Fruit fly (Drosophila melanogaster) whole organism, embryonic: Measurements from ENCODE around the gene Sbp2.

ENCODE experiments used
- Ada2b ChIP-seq: fragments of 200-800 bp; sonication (Bioruptor generic); IDR thresholded peaks from 2 replicates; pipeline ENCODE4 v1.3.6; 2022; ENCODE audit warnings: missing biosample characterization, missing genetic modification characterization
- Adf1 ChIP-seq: fragments of 200-800 bp; sonication (Bioruptor generic); IDR thresholded peaks from 2 replicates; pipeline ENCODE4 v1.3.6; 2022; ENCODE audit warnings: missing biosample characterization, missing genetic modification characterization
- C15 ChIP-seq: fragments of 200-800 bp; sonication (Bioruptor generic); IDR thresholded peaks from 3 replicates; pipeline ENCODE4 v1.3.6; 2022; ENCODE audit warnings: missing biosample characterization, missing genetic modification characterization
- CG10147 ChIP-seq: fragments of 200-800 bp; sonication (Bioruptor generic); optimal IDR thresholded peaks from 2 replicates; lab custom pipeline; 2019; ENCODE audit warnings: missing biosample characterization, mild to moderate bottlenecking, missing genetic modification characterization, moderate library complexity
- CG10209 ChIP-seq: fragments of 200-800 bp; sonication (Bioruptor generic); optimal IDR thresholded peaks from 3 replicates; lab custom pipeline; 2017; ENCODE audit warnings: missing biosample characterization, mild to moderate bottlenecking, missing genetic modification characterization, missing genetic modification reagents
- CG10267 ChIP-seq: fragments of 200-800 bp; sonication (Bioruptor generic); optimal IDR thresholded peaks from 2 replicates; lab custom pipeline; 2018; ENCODE audit warnings: missing biosample characterization, mild to moderate bottlenecking, missing genetic modification characterization, moderate library complexity
- CG12299 ChIP-seq: fragments of 200-800 bp; sonication (Bioruptor generic); optimal IDR thresholded peaks from 2 replicates; lab custom pipeline; 2018; ENCODE audit warnings: missing biosample characterization, mild to moderate bottlenecking, missing genetic modification characterization
- CG13775 ChIP-seq: fragments of 200-800 bp; sonication (Bioruptor generic); optimal IDR thresholded peaks from 3 replicates; lab custom pipeline; 2017; ENCODE audit warnings: missing biosample characterization, mild to moderate bottlenecking, missing genetic modification characterization
- CG14050 ChIP-seq: fragments of 200-800 bp; sonication (Bioruptor generic); IDR thresholded peaks from 3 replicates; pipeline ENCODE4 v1.3.6; 2022; ENCODE audit warnings: missing biosample characterization, missing genetic modification characterization
- CG14441 ChIP-seq: fragments of 200-800 bp; sonication (Bioruptor generic); IDR thresholded peaks from 2 replicates; pipeline ENCODE4 v1.3.6; 2022; ENCODE audit warnings: missing biosample characterization, missing genetic modification characterization
- CG15011 ChIP-seq: fragments of 200-800 bp; sonication (Bioruptor generic); optimal IDR thresholded peaks from 3 replicates; lab custom pipeline; 2018; ENCODE audit warnings: missing biosample characterization, mild to moderate bottlenecking, missing genetic modification characterization
- CG1647 ChIP-seq: fragments of 200-800 bp; sonication (Bioruptor generic); optimal IDR thresholded peaks from 3 replicates; lab custom pipeline; 2016; ENCODE audit warnings: missing biosample characterization, missing genetic modification characterization
- CG16813 ChIP-seq: fragments of 200-800 bp; sonication (Bioruptor generic); IDR thresholded peaks from 3 replicates; pipeline ENCODE4 v1.3.6; 2022; ENCODE audit warnings: missing biosample characterization, missing genetic modification characterization; ENCODE audit not compliant: partially characterized antibody
- CG17912 ChIP-seq: fragments of 200-800 bp; sonication (Bioruptor generic); optimal IDR thresholded peaks from 2 replicates; lab custom pipeline; 2018; ENCODE audit warnings: missing biosample characterization, mild to moderate bottlenecking, missing genetic modification characterization
- CG1792 ChIP-seq: fragments of 200-800 bp; sonication (Bioruptor generic); optimal IDR thresholded peaks from 2 replicates; lab custom pipeline; 2016; ENCODE audit warnings: missing biosample characterization, missing genetic modification characterization
- CG30431 ChIP-seq: fragments of 200-800 bp; sonication (Bioruptor generic); optimal IDR thresholded peaks from 2 replicates; lab custom pipeline; 2017; ENCODE audit warnings: missing biosample characterization, missing genetic modification characterization
- CG42726 ChIP-seq: fragments of 200-800 bp; sonication (Bioruptor generic); IDR thresholded peaks from 2 replicates; pipeline ENCODE4 v1.3.6; 2022; ENCODE audit warnings: missing biosample characterization, missing genetic modification characterization; ENCODE audit not compliant: partially characterized antibody
- CG4820 ChIP-seq: fragments of 200-800 bp; sonication (Bioruptor generic); optimal IDR thresholded peaks from 3 replicates; lab custom pipeline; 2016; ENCODE audit warnings: missing biosample characterization, missing genetic modification characterization
- CG5245 ChIP-seq: fragments of 200-800 bp; sonication (Bioruptor generic); optimal IDR thresholded peaks from 3 replicates; lab custom pipeline; 2016; ENCODE audit warnings: missing biosample characterization, missing genetic modification characterization
- CG6272 ChIP-seq: fragments of 200-800 bp; sonication (Bioruptor generic); IDR thresholded peaks from 2 replicates; pipeline ENCODE4 v1.3.6; 2022; ENCODE audit warnings: missing biosample characterization, missing genetic modification characterization
- CG6791 ChIP-seq: fragments of 200-800 bp; sonication (Bioruptor generic); IDR thresholded peaks from 3 replicates; pipeline ENCODE4 v1.3.6; 2022; ENCODE audit warnings: missing biosample characterization, missing genetic modification characterization; ENCODE audit not compliant: partially characterized antibody
- CG7839 ChIP-seq: fragments of 200-800 bp; sonication (Bioruptor generic); optimal IDR thresholded peaks from 3 replicates; lab custom pipeline; 2018; ENCODE audit warnings: missing biosample characterization, mild to moderate bottlenecking, missing genetic modification characterization, moderate library complexity
- CG8089 ChIP-seq: fragments of 200-800 bp; sonication (Bioruptor generic); optimal IDR thresholded peaks from 3 replicates; lab custom pipeline; 2016; ENCODE audit warnings: missing biosample characterization, missing genetic modification characterization
- CHES-1-like ChIP-seq: fragments of 200-800 bp; sonication (Bioruptor generic); optimal IDR thresholded peaks from 2 replicates; lab custom pipeline; 2016; ENCODE audit warnings: missing biosample characterization, missing genetic modification characterization
- CoRest ChIP-seq: fragments of 200-800 bp; sonication (Bioruptor generic); optimal IDR thresholded peaks from 3 replicates; lab custom pipeline; 2018; ENCODE audit warnings: missing biosample characterization, mild to moderate bottlenecking, missing genetic modification characterization, moderate library complexity
- Doc2 ChIP-seq: fragments of 200-800 bp; sonication (Bioruptor generic); IDR thresholded peaks from 2 replicates; pipeline ENCODE4 v1.3.6; 2022; ENCODE audit warnings: missing biosample characterization, missing genetic modification characterization
- Dp ChIP-seq: fragments of 200-800 bp; sonication (Bioruptor generic); optimal IDR thresholded peaks from 2 replicates; lab custom pipeline; 2018; ENCODE audit warnings: missing biosample characterization, mild to moderate bottlenecking, missing genetic modification characterization, moderate library complexity
- Dref ChIP-seq: fragments of 200-800 bp; sonication (Bioruptor generic); IDR thresholded peaks from 2 replicates; pipeline ENCODE4 v1.3.6; 2022; ENCODE audit warnings: missing biosample characterization, missing genetic modification characterization
- Fer3 ChIP-seq: fragments of 200-800 bp; sonication (Bioruptor generic); optimal IDR thresholded peaks from 2 replicates; lab custom pipeline; 2018; ENCODE audit warnings: missing biosample characterization, mild to moderate bottlenecking, missing genetic modification characterization, moderate library complexity
- Gsc ChIP-seq: fragments of 200-800 bp; sonication (Bioruptor generic); IDR thresholded peaks from 2 replicates; pipeline ENCODE4 v1.3.6; 2022; ENCODE audit warnings: missing biosample characterization, missing genetic modification characterization
- HHEX ChIP-seq: fragments of 200-800 bp; sonication (Bioruptor generic); optimal IDR thresholded peaks from 3 replicates; lab custom pipeline; 2017; ENCODE audit warnings: missing biosample characterization, mild to moderate bottlenecking, missing genetic modification characterization, missing genetic modification reagents
- Hr78 ChIP-seq, 2 experiments: fragments of 200-800 bp in 1 of 2; fragments of >200 bp in 1 of 2; sonication (Bioruptor generic) in 1 of 2; optimal IDR thresholded peaks; 2 replicates each; lab custom pipeline; 2017 to 2019; ENCODE audit warnings: missing biosample characterization in 2 of 2, missing genetic modification characterization in 2 of 2, mild to moderate bottlenecking in 1 of 2, moderate library complexity in 1 of 2
- Hsf ChIP-seq: fragments of 200-800 bp; sonication (Bioruptor generic); optimal IDR thresholded peaks from 3 replicates; lab custom pipeline; 2016; ENCODE audit warnings: missing biosample characterization, missing genetic modification characterization
- MTF-1 ChIP-seq: fragments of 200-800 bp; sonication (Bioruptor generic); optimal IDR thresholded peaks from 2 replicates; lab custom pipeline; 2018; ENCODE audit warnings: missing biosample characterization, mild to moderate bottlenecking, missing genetic modification characterization, borderline replicate concordance
- Myb ChIP-seq: fragments of 200-800 bp; sonication (Bioruptor generic); optimal IDR thresholded peaks from 2 replicates; lab custom pipeline; 2016; ENCODE audit warnings: missing biosample characterization, missing genetic modification characterization
- NC2α ChIP-seq: fragments of 200-800 bp; sonication (Bioruptor generic); optimal IDR thresholded peaks from 2 replicates; lab custom pipeline; 2016; ENCODE audit warnings: missing biosample characterization, missing genetic modification characterization
- NFAT ChIP-seq: fragments of 200-800 bp; sonication (Bioruptor generic); IDR thresholded peaks from 2 replicates; pipeline ENCODE4 v1.3.6; 2022; ENCODE audit warnings: missing biosample characterization, missing genetic modification characterization
- Pdp1 ChIP-seq, 2 experiments: fragments of 200-800 bp; sonication (Bioruptor generic); optimal IDR thresholded peaks; 3 replicates each; lab custom pipeline; 2016; ENCODE audit warnings: missing biosample characterization in 2 of 2, missing genetic modification characterization in 2 of 2, mild to moderate bottlenecking in 1 of 2, moderate library complexity in 1 of 2
- Sox102F ChIP-seq: fragments of 200-800 bp; sonication (Bioruptor generic); optimal IDR thresholded peaks from 2 replicates; lab custom pipeline; 2018; ENCODE audit warnings: missing biosample characterization, mild to moderate bottlenecking, missing genetic modification characterization, moderate library complexity
- Spps ChIP-seq: fragments of 200-800 bp; sonication (Bioruptor generic); optimal IDR thresholded peaks from 2 replicates; lab custom pipeline; 2018; ENCODE audit warnings: missing biosample characterization, mild to moderate bottlenecking, missing genetic modification characterization
- ac ChIP-seq: fragments of 200-800 bp; sonication (Bioruptor generic); optimal IDR thresholded peaks from 3 replicates; lab custom pipeline; 2017; ENCODE audit warnings: missing biosample characterization, mild to moderate bottlenecking, missing genetic modification characterization
- aop ChIP-seq: fragments of 200-800 bp; sonication (Bioruptor generic); IDR thresholded peaks from 2 replicates; pipeline ENCODE4 v1.3.6; 2022; ENCODE audit warnings: missing biosample characterization, missing genetic modification characterization
- az2 ChIP-seq: fragments of 200-800 bp; sonication (Bioruptor generic); optimal IDR thresholded peaks from 3 replicates; lab custom pipeline; 2016; ENCODE audit warnings: missing biosample characterization, missing genetic modification characterization
- bowl ChIP-seq: fragments of 200-800 bp; sonication (Bioruptor generic); IDR thresholded peaks from 2 replicates; pipeline ENCODE4 v1.3.6; 2022; ENCODE audit warnings: missing biosample characterization, missing genetic modification characterization
- chm ChIP-seq: fragments of 200-800 bp; sonication (Bioruptor generic); IDR thresholded peaks from 2 replicates; pipeline ENCODE4 v1.3.6; 2022; ENCODE audit warnings: missing biosample characterization, missing genetic modification characterization
- p53 ChIP-seq: fragments of 200-800 bp; sonication (Bioruptor generic); optimal IDR thresholded peaks from 2 replicates; lab custom pipeline; 2016; ENCODE audit warnings: missing biosample characterization, missing genetic modification characterization
- repo ChIP-seq: fragments of 200-800 bp; sonication (Bioruptor generic); optimal IDR thresholded peaks from 2 replicates; lab custom pipeline; 2016; ENCODE audit warnings: missing biosample characterization, missing genetic modification characterization
- sc ChIP-seq, 3 experiments: fragments of >200 bp in 2 of 3; fragments of 200-800 bp in 1 of 3; sonication (Bioruptor generic) in 1 of 3; optimal IDR thresholded peaks; 2 replicates in 2 of 3; 3 replicates in 1 of 3; lab custom pipeline; 2017; ENCODE audit warnings: mild to moderate bottlenecking in 1 of 3, missing biosample characterization in 1 of 3, missing genetic modification characterization in 1 of 3, missing genetic modification reagents in 1 of 3
- sd ChIP-seq: fragments of 200-800 bp; sonication (Bioruptor generic); optimal IDR thresholded peaks from 3 replicates; lab custom pipeline; 2018; ENCODE audit warnings: missing biosample characterization, mild to moderate bottlenecking, missing genetic modification characterization, moderate library complexity
- vfl ChIP-seq: fragments of 200-800 bp; sonication (Bioruptor generic); optimal IDR thresholded peaks from 2 replicates; lab custom pipeline; 2016; ENCODE audit warnings: missing biosample characterization, missing genetic modification characterization
- vvl ChIP-seq: fragments of 200-800 bp; sonication (Bioruptor generic); IDR thresholded peaks from 2 replicates; pipeline ENCODE4 v1.3.6; 2022; ENCODE audit warnings: missing biosample characterization, missing genetic modification characterization

Gene Sbp2

DNA sequence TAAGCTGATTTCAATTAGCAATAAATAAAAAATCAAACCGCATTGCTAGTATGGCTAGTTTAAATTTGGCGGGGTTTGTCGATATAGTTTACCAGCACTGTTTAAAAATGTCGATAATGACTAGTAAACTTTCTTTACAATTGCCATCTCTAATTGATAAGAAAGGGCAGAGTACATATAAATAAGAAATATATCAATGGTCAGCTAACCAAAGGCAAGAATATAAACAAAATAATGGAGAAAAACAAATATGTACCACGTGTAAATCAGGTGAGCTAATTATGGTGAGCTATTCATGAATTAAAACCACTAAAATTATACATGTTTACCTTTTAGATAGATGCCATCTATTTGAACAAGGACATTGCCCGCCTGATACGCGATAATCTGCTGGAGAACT, 35.0 kb downstream of the Sbp2 start, which contains the start of gene Pex2 (continued):
- TF ChIP-seq Spps (tag; lab: Kevin White, UChicago) (no peak), CG10267 (peak; percentile 96), MTF-1 (no peak), CG14050 (GFP tag; lab: Robert Waterston, UW) (no peak), CG8089 (GFP tag; lab: Kevin White, UChicago) (no peak), Gsc (GFP tag; lab: Robert Waterston, UW) (no peak), CG6791 (0 out of 3 replicates have a peak, but pooled peaks have one; percentile 56), sc (optimal IDR thresholded peaks at IDR 0.05; lab: Kevin White, UChicago) (no peak), sc (GFP tag; optimal IDR thresholded peaks at IDR 0.05; lab: Kevin White, UChicago) (no peak), chm (no peak), CG16813 (0 out of 3 replicates have a peak, but pooled peaks have one; percentile 31), aop (GFP tag; lab: Robert Waterston, UW) (no peak), az2 (GFP tag; lab: Kevin White, UChicago) (no peak), Hr78 (GFP tag; optimal IDR thresholded peaks at IDR 0.05; lab: Kevin White, UChicago) (peak in 1 of 2 experiments; percentile 60), NC2α (GFP tag; lab: Kevin White, UChicago) (no peak), CG4820 (GFP tag; lab: Kevin White, UChicago) (no peak), CG6272 (GFP tag; lab: Robert Waterston, UW) (no peak), CG14441 (GFP tag; lab: Robert Waterston, UW) (no peak), p53 (GFP tag; lab: Kevin White, UChicago) (no peak), CG30431 (no peak), CG42726 (GFP tag; lab: Robert Waterston, UW) (no peak), C15 (no peak), Myb (GFP tag; lab: Kevin White, UChicago) (peak; percentile 27), CG10147 (GFP tag; lab: Kevin White, UChicago) (no peak), CG13775 (GFP tag; lab: Kevin White, UChicago) (no peak), CG1792 (GFP tag; lab: Kevin White, UChicago) (no peak), Dp (peak; percentile 98), bowl (no peak), Ada2b (GFP tag; lab: Robert Waterston, UW) (no peak), CHES-1-like (GFP tag; lab: Kevin White, UChicago) (no peak), CG15011 (GFP tag; lab: Kevin White, UChicago) (no peak), Adf1 (no peak), Fer3 (tag; lab: Kevin White, UChicago) (no peak), Sox102F (GFP tag; lab: Kevin White, UChicago) (no peak), Doc2 (GFP tag; lab: Robert Waterston, UW) (no peak), CG10209 (GFP tag; lab: Kevin White, UChicago) (no peak), CG17912 (GFP tag; lab: Kevin White, UChicago) (no peak), Pdp1 (GFP tag; optimal IDR thresholded peaks at IDR 0.05; lab: Kevin White, UChicago) (no peak), sd (tag; lab: Kevin White, UChicago) (peak; percentile 16), CG5245 (no peak), CG7839 (tag; lab: Kevin White, UChicago) (no peak), CoRest (peak; percentile 20), Dref (GFP tag; lab: Robert Waterston, UW) (peak; percentile 66), vvl (GFP tag; lab: Robert Waterston, UW) (no peak), repo (GFP tag; lab: Kevin White, UChicago) (no peak), CG12299 (tag; lab: Kevin White, UChicago) (peak; percentile 7), CG1647 (GFP tag; lab: Kevin White, UChicago) (no peak), NFAT (GFP tag; lab: Robert Waterston, UW) (no peak), ac (GFP tag; lab: Kevin White, UChicago) (no peak), vfl (GFP tag; lab: Kevin White, UChicago) (no peak), HHEX (no peak), Hsf (GFP tag; lab: Kevin White, UChicago) (no peak)
